Fruit fly (Drosophila melanogaster): Measurements from ENCODE around the gene RpL9.

Gene RpL9

DNA sequence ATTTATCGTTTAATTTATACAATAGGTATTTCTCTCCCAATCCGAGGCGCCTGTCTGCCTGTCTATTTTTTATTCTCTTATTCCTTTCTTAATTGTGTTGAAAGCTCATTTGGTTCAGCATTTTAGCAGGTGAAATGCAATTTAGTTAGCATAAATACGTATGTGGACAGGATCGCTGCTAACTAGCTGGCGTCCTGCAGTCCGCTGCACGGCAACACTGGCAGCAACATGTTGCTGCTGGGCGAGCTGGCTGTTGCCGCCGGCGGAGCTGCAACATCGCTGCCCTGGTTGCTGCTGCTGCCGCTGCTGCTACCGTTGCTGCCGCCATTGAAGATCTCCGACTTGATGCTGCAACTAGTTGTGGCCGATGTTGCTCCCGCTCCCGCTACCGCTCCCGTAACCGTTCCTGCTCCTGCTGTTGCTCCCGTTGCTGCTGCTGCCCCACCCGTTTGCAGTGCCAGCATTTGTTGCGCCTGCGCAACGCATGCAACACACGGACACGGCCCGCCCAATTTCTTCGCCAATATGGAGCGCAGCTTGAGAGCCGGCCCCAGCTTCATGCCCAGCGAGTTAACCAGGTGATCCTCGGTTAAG lies 10.1 kb upstream of the RpL9 start:
- TF ChIP-seq CG13204 (GFP tag; optimal IDR thresholded peaks at IDR 0.05): peak; percentile 85
- no peak for TF ChIP-seq gl (tag; optimal IDR thresholded peaks at IDR 0.05)

DNA sequence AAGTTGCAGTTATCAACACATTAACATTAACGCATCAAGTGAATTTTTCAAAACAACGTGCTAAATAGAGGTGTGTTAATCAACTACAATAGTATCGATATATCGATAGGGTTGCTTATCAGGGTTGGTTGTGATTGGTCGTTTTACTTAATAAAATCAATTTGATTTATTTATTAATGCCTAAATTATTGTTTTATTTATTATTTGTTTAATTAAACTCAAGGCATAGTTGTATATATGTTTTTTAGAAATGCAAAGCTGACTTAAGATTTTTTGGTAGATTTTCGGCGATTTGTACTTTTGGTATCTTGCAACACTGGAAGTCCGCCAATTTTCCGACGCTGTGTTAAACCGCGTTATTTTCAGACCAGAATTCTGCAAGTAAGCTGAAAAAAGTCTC lies 7.0 kb upstream of the RpL9 start, which contains the start of the genes Art8 and dUTPase:
TSS of gene Art8 (minus strand) at position 88 of the 400 bp plus-strand sequence.
TSS of gene dUTPase (plus strand) at position 314 of the 400 bp plus-strand sequence.
- TF ChIP-seq CG4496 (GFP tag; IDR thresholded peaks at IDR 0.05) (peak; percentile 59; the same call in 2 of the 3 replicates), CG17806 (tag; optimal IDR thresholded peaks at IDR 0.05) (peak; percentile 31), gl (tag; optimal IDR thresholded peaks at IDR 0.05) (no peak), CG13204 (GFP tag; optimal IDR thresholded peaks at IDR 0.05) (no peak), EcR (GFP tag; optimal IDR thresholded peaks at IDR 0.05) (no peak), CG9948 (tag; optimal IDR thresholded peaks at IDR 0.05) (no peak), CG15710 (tag; optimal IDR thresholded peaks at IDR 0.05) (peak; percentile 51), CG8301 (tag; optimal IDR thresholded peaks at IDR 0.05) (no peak), Pif1A (GFP tag; optimal IDR thresholded peaks at IDR 0.05) (no peak), fd96Ca (GFP tag; IDR thresholded peaks at IDR 0.05) (no peak), D1 (tag; optimal IDR thresholded peaks at IDR 0.05) (no peak), Pif1B (GFP tag; optimal IDR thresholded peaks at IDR 0.05) (no peak), CG34367 (tag; optimal IDR thresholded peaks at IDR 0.05) (no peak), CG8159 (tag; optimal IDR thresholded peaks at IDR 0.05) (peak; percentile 56), CG14655 (GFP tag; optimal IDR thresholded peaks at IDR 0.05) (no peak), Ets98B (GFP tag; IDR thresholded peaks at IDR 0.05) (peak; percentile 61), CG12605 (GFP tag; IDR thresholded peaks at IDR 0.05) (no peak), CG10348 (GFP tag; IDR thresholded peaks at IDR 0.05) (no peak), rn (GFP tag; IDR thresholded peaks at IDR 0.05) (0 out of 2 replicates have a peak, but pooled peaks have one; percentile 21), CG32121 (GFP tag; IDR thresholded peaks at IDR 0.05) (peak; percentile 45), Snoo (tag; optimal IDR thresholded peaks at IDR 0.05) (peak; percentile 44)

DNA sequence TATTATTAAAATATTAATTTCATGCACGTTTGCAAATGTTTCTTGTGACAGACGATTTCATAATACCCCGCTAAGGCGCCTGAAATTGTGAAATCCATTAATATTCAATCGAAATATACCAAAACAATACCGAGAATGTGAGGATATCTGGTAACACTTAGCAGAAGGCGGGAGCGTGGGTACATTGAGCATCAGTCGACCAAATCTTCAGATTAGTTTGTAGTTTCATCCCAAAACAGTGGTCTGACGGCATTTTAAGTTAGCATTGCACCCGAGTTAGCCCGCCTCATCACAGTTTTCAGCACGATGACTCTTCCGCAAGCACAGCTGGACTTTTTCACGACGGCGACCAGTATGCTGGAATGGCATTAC lies 671 bp upstream of the RpL9 start, which contains the start of gene Nup154:
TSS of gene Nup154 (plus strand) at position 147 of the 372 bp plus-strand sequence.
- TF ChIP-seq Pif1B (GFP tag; optimal IDR thresholded peaks at IDR 0.05) (no peak), Snoo (tag; optimal IDR thresholded peaks at IDR 0.05) (no peak)

DNA sequence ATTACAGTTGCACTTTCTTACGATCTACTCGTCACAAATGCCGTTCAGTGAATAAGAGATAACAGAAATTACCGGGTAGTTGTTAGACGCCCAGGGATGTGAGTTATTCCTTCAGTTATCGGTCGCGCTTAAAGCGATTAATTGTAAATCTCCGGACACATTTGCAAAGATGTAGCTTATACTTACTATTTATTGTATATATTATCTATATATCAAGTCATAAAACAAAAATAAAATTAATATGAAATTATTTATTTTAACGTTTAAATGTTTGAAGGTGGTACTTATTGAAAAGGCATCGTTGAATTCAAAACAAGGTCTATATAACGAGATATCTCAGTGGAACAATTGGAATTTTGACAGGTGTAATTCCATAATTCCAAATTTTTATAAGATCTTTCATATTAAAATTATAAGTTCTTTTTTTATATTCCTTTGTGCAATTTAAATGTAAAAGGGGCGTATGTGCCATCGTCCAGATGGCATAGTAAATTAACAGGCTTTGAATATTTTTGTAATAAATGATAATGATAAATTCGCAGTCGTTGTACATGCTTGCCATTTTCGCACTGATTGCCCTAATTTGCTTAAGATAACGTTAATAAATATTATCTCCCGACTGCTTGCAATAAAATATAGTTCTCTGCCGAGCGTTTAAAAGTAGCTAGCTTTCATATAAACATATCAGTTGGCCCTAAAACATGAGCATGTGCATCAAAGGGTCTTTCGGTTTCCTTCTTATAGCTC lies 2.4 kb downstream of the RpL9 start, which contains the start of the genes aub and lectin-33A:
TSS of gene aub (minus strand) at position 101 of the 747 bp plus-strand sequence.
TSS of gene lectin-33A (plus strand) at position 697 of the 747 bp plus-strand sequence.
- TF ChIP-seq Pif1A (GFP tag; optimal IDR thresholded peaks at IDR 0.05) (no peak), Pif1B (GFP tag; optimal IDR thresholded peaks at IDR 0.05) (no peak), rn (GFP tag; IDR thresholded peaks at IDR 0.05) (no peak), CG12605 (GFP tag; IDR thresholded peaks at IDR 0.05) (no peak), CG34367 (tag; optimal IDR thresholded peaks at IDR 0.05) (no peak), fd96Ca (GFP tag; IDR thresholded peaks at IDR 0.05) (no peak), CG4496 (GFP tag; IDR thresholded peaks at IDR 0.05) (no peak), Snoo (tag; optimal IDR thresholded peaks at IDR 0.05) (no peak), gl (tag; optimal IDR thresholded peaks at IDR 0.05) (no peak), CG10348 (GFP tag; IDR thresholded peaks at IDR 0.05) (no peak), CG8301 (tag; optimal IDR thresholded peaks at IDR 0.05) (no peak), CG9948 (tag; optimal IDR thresholded peaks at IDR 0.05) (no peak), CG8159 (tag; optimal IDR thresholded peaks at IDR 0.05) (no peak), EcR (GFP tag; optimal IDR thresholded peaks at IDR 0.05) (no peak), CG13204 (GFP tag; optimal IDR thresholded peaks at IDR 0.05) (no peak)

DNA sequence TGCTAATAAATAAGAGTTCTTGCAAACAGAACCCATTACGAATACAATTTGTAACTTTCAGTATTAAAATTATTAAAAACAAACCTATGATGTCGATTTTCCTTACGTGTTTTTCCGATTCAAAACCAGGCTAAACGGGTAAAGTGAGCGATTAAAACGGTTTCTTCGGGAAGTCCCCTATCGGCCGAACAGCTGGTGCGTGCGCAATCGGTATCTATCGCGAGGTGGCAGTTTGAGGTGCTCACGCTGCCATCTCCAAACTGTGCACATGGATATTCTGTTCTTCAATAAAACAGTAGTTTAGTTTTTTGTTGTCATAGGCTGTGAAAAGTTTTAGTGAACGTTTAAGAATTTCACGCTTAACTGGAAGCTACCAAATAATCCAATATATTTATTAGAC lies 14.8 kb downstream of the RpL9 start, which contains the start of gene TTLL4A:
TSS of gene TTLL4A (plus strand) at position 240 of the 400 bp plus-strand sequence.
- no peak for TF ChIP-seq Pif1B (GFP tag; optimal IDR thresholded peaks at IDR 0.05)
- no peak for TF ChIP-seq CG14655 (GFP tag; optimal IDR thresholded peaks at IDR 0.05)
- no peak for TF ChIP-seq CG10348 (GFP tag; IDR thresholded peaks at IDR 0.05)
- no peak for TF ChIP-seq Pif1A (GFP tag; optimal IDR thresholded peaks at IDR 0.05)
- no peak for TF ChIP-seq CG34367 (tag; optimal IDR thresholded peaks at IDR 0.05)
- no peak for TF ChIP-seq D1 (tag; optimal IDR thresholded peaks at IDR 0.05)
- no peak for TF ChIP-seq CG15710 (tag; optimal IDR thresholded peaks at IDR 0.05)

DNA sequence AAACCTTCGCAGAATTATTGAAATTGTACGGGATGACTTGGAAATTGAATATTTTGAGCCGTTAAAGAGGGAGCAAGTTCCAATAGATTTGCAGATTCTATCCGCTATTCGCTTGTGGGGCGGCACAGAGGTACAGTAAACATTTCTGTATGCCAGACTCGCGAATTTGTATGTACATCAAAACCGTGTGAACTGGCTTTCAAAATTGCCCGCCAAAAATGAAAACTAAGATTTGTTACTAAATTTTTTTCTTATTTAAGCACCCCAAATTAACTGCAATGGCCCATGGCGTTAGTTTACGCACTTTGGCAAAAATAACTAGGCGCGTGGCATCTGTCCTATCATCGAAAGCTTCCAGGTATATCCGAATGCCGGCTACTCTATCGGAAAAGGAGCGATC lies 16.0 kb downstream of the RpL9 start:
- TF ChIP-seq CG8301 (tag; optimal IDR thresholded peaks at IDR 0.05) (no peak), Ets98B (GFP tag; IDR thresholded peaks at IDR 0.05) (no peak), rn (GFP tag; IDR thresholded peaks at IDR 0.05) (no peak), CG9948 (tag; optimal IDR thresholded peaks at IDR 0.05) (no peak), gl (tag; optimal IDR thresholded peaks at IDR 0.05) (no peak), CG14655 (GFP tag; optimal IDR thresholded peaks at IDR 0.05) (no peak), D1 (tag; optimal IDR thresholded peaks at IDR 0.05) (no peak), Pif1B (GFP tag; optimal IDR thresholded peaks at IDR 0.05) (no peak), CG4496 (GFP tag; IDR thresholded peaks at IDR 0.05) (no peak)
